Fruit fly (Drosophila melanogaster): ENCODE measurements around the gene Myo61F.

The Myo61F gene

DNA sequence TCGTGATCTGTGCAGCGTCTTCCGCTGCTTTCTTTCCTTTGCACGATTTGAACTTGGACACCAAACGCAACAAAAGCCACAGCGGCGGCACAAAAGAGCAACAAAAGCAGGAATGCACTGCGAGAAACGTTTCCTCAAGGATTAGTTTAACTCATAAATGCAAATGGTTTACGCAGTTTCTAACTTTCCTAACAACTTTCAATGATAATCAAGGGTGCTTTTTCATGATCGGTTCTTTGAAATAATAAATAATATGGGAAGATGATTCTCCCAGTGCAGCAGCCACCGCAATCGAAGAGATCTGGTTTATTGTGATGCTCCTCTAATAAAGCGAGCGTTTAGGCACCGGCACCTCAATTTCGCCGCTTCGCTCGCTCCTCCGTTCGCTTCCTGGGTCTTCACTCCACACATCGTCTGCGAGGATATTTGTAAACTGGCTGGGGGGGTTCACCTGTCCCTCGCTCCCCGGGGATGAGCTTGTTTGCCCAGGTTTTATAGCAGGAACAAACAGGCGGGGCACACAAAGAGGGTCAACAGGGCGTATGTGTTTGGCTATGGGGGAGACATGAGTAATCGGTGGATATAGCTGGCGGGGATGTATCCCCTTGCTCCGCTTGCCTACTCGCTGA, 931 bp downstream of the Myo61F start (continued):
- TF ChIP-seq B-H2 (GFP tag; optimal IDR thresholded peaks at IDR 0.05) (no peak), zfh2 (GFP tag; optimal IDR thresholded peaks at IDR 0.05) (peak; percentile 1), ap (GFP tag; IDR thresholded peaks at IDR 0.05) (peak; percentile 56), nau (GFP tag; optimal IDR thresholded peaks at IDR 0.05) (no peak), sima (GFP tag; optimal IDR thresholded peaks at IDR 0.05) (no peak), Kr (GFP tag; optimal IDR thresholded peaks at IDR 0.05) (no peak), crc (GFP tag; optimal IDR thresholded peaks at IDR 0.05) (peak; percentile 2), B-H1 (GFP tag; IDR thresholded peaks at IDR 0.05) (peak; percentile 73), CG12769 (tag; optimal IDR thresholded peaks at IDR 0.05) (peak; percentile 69), E2f1 (GFP tag; IDR thresholded peaks at IDR 0.05) (peak; percentile 76), org-1 (GFP tag; optimal IDR thresholded peaks at IDR 0.05) (peak; percentile 56), esg (GFP tag; conservative IDR thresholded peaks at IDR 0.05) (peak; percentile 74), Meics (GFP tag; optimal IDR thresholded peaks at IDR 0.05) (peak; percentile 58), chinmo (GFP tag; IDR thresholded peaks at IDR 0.05; ENCODE audit: partially characterized antibody) (no peak), ranshi (GFP tag; IDR thresholded peaks at IDR 0.05) (peak; percentile 63), Hr51 (GFP tag; optimal IDR thresholded peaks at IDR 0.05) (peak; percentile 53 to 84), Scr (GFP tag; IDR thresholded peaks at IDR 0.05; ENCODE audit: partially characterized antibody) (no peak), cg (GFP tag; optimal IDR thresholded peaks at IDR 0.05) (no peak), CG30403 (GFP tag; optimal IDR thresholded peaks at IDR 0.05) (peak; percentile 81), sim (GFP tag; IDR thresholded peaks at IDR 0.05) (peak; percentile 54; the same call in 1 of the 2 replicates), CG11723 (GFP tag; optimal IDR thresholded peaks at IDR 0.05) (peak; percentile 70), CG8388 (GFP tag; optimal IDR thresholded peaks at IDR 0.05) (peak; percentile 79), pros (GFP tag; optimal IDR thresholded peaks at IDR 0.05) (peak; percentile 18), CG6689 (GFP tag; IDR thresholded peaks at IDR 0.05) (peak; percentile 84), caup (GFP tag; optimal IDR thresholded peaks at IDR 0.05; ENCODE audit: severe bottlenecking) (peak; percentile 24), CG15269 (tag; optimal IDR thresholded peaks at IDR 0.05) (peak; percentile 73), CG34422 (GFP tag; IDR thresholded peaks at IDR 0.05) (peak; percentile 87), Abd-B (GFP tag; optimal IDR thresholded peaks at IDR 0.05) (peak; percentile 74), z (GFP tag; IDR thresholded peaks at IDR 0.05) (0 out of 3 replicates have a peak, but pooled peaks have one; percentile 17), CG4707 (GFP tag; optimal IDR thresholded peaks at IDR 0.05) (peak; percentile 76), CG4424 (GFP tag; optimal IDR thresholded peaks at IDR 0.05) (peak; percentile 84), Hr39 (optimal IDR thresholded peaks at IDR 0.05) (no peak), CG14965 (GFP tag; optimal IDR thresholded peaks at IDR 0.05; ENCODE audit: borderline replicate concordance) (no peak), CG11560 (tag; IDR thresholded peaks at IDR 0.05) (no peak), tio (GFP tag; optimal IDR thresholded peaks at IDR 0.05) (peak; percentile 40), CG3995 (GFP tag; optimal IDR thresholded peaks at IDR 0.05) (no peak), nmo (GFP tag; optimal IDR thresholded peaks at IDR 0.05) (peak; percentile 85), CG6175 (GFP tag; IDR thresholded peaks at IDR 0.05) (no peak), oc (tag; optimal IDR thresholded peaks at IDR 0.05) (peak; percentile 85), CG9437 (GFP tag; optimal IDR thresholded peaks at IDR 0.05) (peak; percentile 38), Antp (GFP tag; optimal IDR thresholded peaks at IDR 0.05) (peak; percentile 76), CG2678 (tag; optimal IDR thresholded peaks at IDR 0.05) (peak; percentile 83), knrl (GFP tag; IDR thresholded peaks at IDR 0.05; ENCODE audit: partially characterized antibody) (no peak), CG8944 (GFP tag; optimal IDR thresholded peaks at IDR 0.05) (peak; percentile 73), Taf1 (GFP tag; IDR thresholded peaks at IDR 0.05) (no peak), unc-4 (GFP tag; IDR thresholded peaks at IDR 0.05; ENCODE audit: partially characterized antibody) (no peak), CG17612 (GFP tag; IDR thresholded peaks at IDR 0.05) (no peak; the same call in 1 of the 2 replicates), Sry-δ (GFP tag; optimal IDR thresholded peaks at IDR 0.05) (peak; percentile 22), CG12744 (GFP tag; optimal IDR thresholded peaks at IDR 0.05) (no peak), bab2 (GFP tag; optimal IDR thresholded peaks at IDR 0.05) (peak; percentile 17)

All from whole organism, embryonic.